Fruit fly (Drosophila melanogaster): ENCODE measurements around the gene CG45067.
A peak's percentile ranks its signal among the peaks of the same experiment; 100 is the strongest.

The CG45067 gene

dm6 chr3L:3070274-3071204, 43.7 kb downstream of the CG45067 start, which contains the start of the genes CG32486 and PAN3 (continued):
- peak; percentile 41 for TF ChIP-seq Xbp1 (GFP tag; optimal IDR thresholded peaks at IDR 0.05)
- TF ChIP-seq CG2678 (tag; optimal IDR thresholded peaks at IDR 0.05): peak; percentile 42
- TF ChIP-seq Nf-YB (GFP tag; optimal IDR thresholded peaks at IDR 0.05): peak; percentile 32
- peak; percentile 88 for TF ChIP-seq cg (GFP tag; optimal IDR thresholded peaks at IDR 0.05)
- no peak for TF ChIP-seq croc (GFP tag; conservative IDR thresholded peaks at IDR 0.05)
- no peak for TF ChIP-seq CG7786 (GFP tag; optimal IDR thresholded peaks at IDR 0.05)
- peak; percentile 40 for TF ChIP-seq twi (tag; optimal IDR thresholded peaks at IDR 0.05)
- peak; percentile 17; the same call in 1 of the 2 replicates for TF ChIP-seq CG6689 (GFP tag; IDR thresholded peaks at IDR 0.05)
- no peak for TF ChIP-seq jigr1 (GFP tag; IDR thresholded peaks at IDR 0.05)
- TF ChIP-seq CG9932 (GFP tag; IDR thresholded peaks at IDR 0.05): peak; percentile 54
- peak; percentile 85; the same call in 3 of the 4 replicates for TF ChIP-seq Dll (GFP tag; IDR thresholded peaks at IDR 0.05; ENCODE audit: partially characterized antibody)
- peak; percentile 54 for TF ChIP-seq gem (tag; optimal IDR thresholded peaks at IDR 0.05)
- no peak for TF ChIP-seq CG7745 (tag; optimal IDR thresholded peaks at IDR 0.05)
- peak; percentile 76; the same call in 1 of the 2 replicates for TF ChIP-seq sna (GFP tag; IDR thresholded peaks at IDR 0.05; ENCODE audit: partially characterized antibody)
- peak; percentile 39 for TF ChIP-seq Antp (GFP tag; optimal IDR thresholded peaks at IDR 0.05)
- peak; percentile 82 for TF ChIP-seq hkb (optimal IDR thresholded peaks at IDR 0.05)
- peak; percentile 46; the same call in 1 of the 2 replicates for TF ChIP-seq hkb (GFP tag; IDR thresholded peaks at IDR 0.05)
- TF ChIP-seq Doc3 (GFP tag; IDR thresholded peaks at IDR 0.05; ENCODE audit: partially characterized antibody): peak; percentile 64
- TF ChIP-seq CG1024 (GFP tag; IDR thresholded peaks at IDR 0.05): peak; percentile 52; the same call in 1 of the 2 replicates
- TF ChIP-seq CG6791 (GFP tag; IDR thresholded peaks at IDR 0.05; ENCODE audit: partially characterized antibody): peak; percentile 83
- TF ChIP-seq CG12071 (GFP tag; optimal IDR thresholded peaks at IDR 0.05): peak; percentile 75
- TF ChIP-seq ftz-f1 (GFP tag; optimal IDR thresholded peaks at IDR 0.05): peak; percentile 77
- TF ChIP-seq Fer3 (tag; optimal IDR thresholded peaks at IDR 0.05): peak; percentile 48
- no peak for TF ChIP-seq br (optimal IDR thresholded peaks at IDR 0.05)
- peak; percentile 87 for TF ChIP-seq CG13894 (tag; optimal IDR thresholded peaks at IDR 0.05)
- TF ChIP-seq gt (GFP tag; IDR thresholded peaks at IDR 0.05): no peak
- TF ChIP-seq tap (tag; optimal IDR thresholded peaks at IDR 0.05): peak; percentile 52
- TF ChIP-seq ssp (GFP tag; IDR thresholded peaks at IDR 0.05): no peak
- no peak for TF ChIP-seq ap (GFP tag; IDR thresholded peaks at IDR 0.05)
- TF ChIP-seq CG10366 (GFP tag; IDR thresholded peaks at IDR 0.05): no peak; the same call in 1 of the 2 replicates
- peak; percentile 19 for TF ChIP-seq exex (tag; optimal IDR thresholded peaks at IDR 0.05)
- peak; percentile 67 for TF ChIP-seq CG30020 (tag; optimal IDR thresholded peaks at IDR 0.05)
- TF ChIP-seq unpg (GFP tag; optimal IDR thresholded peaks at IDR 0.05): peak; percentile 40
- 0 out of 2 replicates have a peak, but pooled peaks have one; percentile 23 for TF ChIP-seq MBD-R2 (GFP tag; IDR thresholded peaks at IDR 0.05)
- TF ChIP-seq Myb (GFP tag; optimal IDR thresholded peaks at IDR 0.05): no peak
- TF ChIP-seq CG14965 (GFP tag; optimal IDR thresholded peaks at IDR 0.05; ENCODE audit: borderline replicate concordance): no peak
- no peak for TF ChIP-seq CG3726 (GFP tag; IDR thresholded peaks at IDR 0.05)
- TF ChIP-seq Max (GFP tag; optimal IDR thresholded peaks at IDR 0.05): peak; percentile 35
- peak; percentile 61 for TF ChIP-seq CG13624 (GFP tag; optimal IDR thresholded peaks at IDR 0.05)
- TF ChIP-seq Dip3 (GFP tag; optimal IDR thresholded peaks at IDR 0.05): peak; percentile 44
- no peak for TF ChIP-seq Nf-YA (GFP tag; IDR thresholded peaks at IDR 0.05)
- peak; percentile 8 for TF ChIP-seq CG10654 (GFP tag; optimal IDR thresholded peaks at IDR 0.05)
- no peak for TF ChIP-seq CG6254 (GFP tag; optimal IDR thresholded peaks at IDR 0.05)
- peak; percentile 26; the same call in 1 of the 2 replicates for TF ChIP-seq Drgx (GFP tag; IDR thresholded peaks at IDR 0.05)
- TF ChIP-seq CG31224 (GFP tag; IDR thresholded peaks at IDR 0.05): no peak
- TF ChIP-seq pho (GFP tag; optimal IDR thresholded peaks at IDR 0.05): peak; percentile 20
- TF ChIP-seq CG14050 (GFP tag; IDR thresholded peaks at IDR 0.05): no peak
- peak; percentile 67 for TF ChIP-seq onecut (GFP tag; IDR thresholded peaks at IDR 0.05)
- TF ChIP-seq Aef1 (GFP tag; IDR thresholded peaks at IDR 0.05): no peak

All from whole organism, embryonic.